Fruit fly (Drosophila melanogaster) whole organism, prepupa: ENCODE results near the gene ppk31.

ENCODE experiments used
- CG1621 ChIP-seq: fragments of 200-800 bp; sonication (Bioruptor generic); optimal IDR thresholded peaks from 3 replicates; lab custom pipeline; 2018; ENCODE audit warnings: missing biosample characterization, mild to moderate bottlenecking, missing genetic modification characterization
- CG9139 ChIP-seq: fragments of 200-800 bp; sonication (Bioruptor generic); optimal IDR thresholded peaks from 3 replicates; lab custom pipeline; 2017; ENCODE audit warnings: missing biosample characterization, mild to moderate bottlenecking, missing genetic modification characterization
- Ets21C ChIP-seq: fragments of 200-800 bp; sonication (Bioruptor generic); optimal IDR thresholded peaks from 3 replicates; lab custom pipeline; 2016; ENCODE audit warnings: missing biosample characterization, missing genetic modification characterization
- OdsH ChIP-seq: fragments of 200-800 bp; sonication (Bioruptor generic); optimal IDR thresholded peaks from 3 replicates; lab custom pipeline; 2016; ENCODE audit warnings: missing biosample characterization, missing genetic modification characterization
- Smox ChIP-seq: fragments of 200-800 bp; sonication (Bioruptor generic); optimal IDR thresholded peaks from 3 replicates; lab custom pipeline; 2016; ENCODE audit warnings: missing biosample characterization, missing genetic modification characterization
- salr ChIP-seq, 2 experiments: fragments of 200-800 bp; sonication (Bioruptor generic); optimal IDR thresholded peaks; 3 replicates each; lab custom pipeline; 2016 to 2018; ENCODE audit warnings: missing biosample characterization in 2 of 2, missing genetic modification characterization in 2 of 2, mild to moderate bottlenecking in 1 of 2
- spab ChIP-seq: fragments of 200-800 bp; sonication (Bioruptor generic); optimal IDR thresholded peaks from 2 replicates; lab custom pipeline; 2017; ENCODE audit warnings: missing biosample characterization, mild to moderate bottlenecking, missing genetic modification characterization, missing genetic modification reagents

dm6 chr3R:27131408-27131807 is 31.5 kb upstream of the ppk31 start:
- TF ChIP-seq Smox (GFP tag; lab: Kevin White, UChicago) (no peak), CG1621 (tag; lab: Kevin White, UChicago) (no peak), Ets21C (GFP tag; lab: Kevin White, UChicago) (no peak), spab (GFP tag; lab: Kevin White, UChicago) (no peak), CG9139 (GFP tag; lab: Kevin White, UChicago) (no peak), salr (GFP tag; optimal IDR thresholded peaks at IDR 0.05; lab: Kevin White, UChicago) (no peak), OdsH (no peak)
